Worm (Caenorhabditis elegans): Measurements from ENCODE around the gene T12D8.9.

ce11 chrIII:13660123-13660522, 43.2 kb downstream of the T12D8.9 start:
- TF ChIP-seq mep-1 (tag; optimal IDR thresholded peaks at IDR 0.05): no peak
- no peak for TF ChIP-seq nhr-76 (tag; optimal IDR thresholded peaks at IDR 0.05)
- no peak for TF ChIP-seq nhr-12 (tag; optimal IDR thresholded peaks at IDR 0.05)
- TF ChIP-seq unc-39 (tag; optimal IDR thresholded peaks at IDR 0.05): no peak
- no peak for TF ChIP-seq nhr-2 (tag; optimal IDR thresholded peaks at IDR 0.05)
- no peak for TF ChIP-seq ham-2 (GFP tag; optimal IDR thresholded peaks at IDR 0.05)
- TF ChIP-seq zip-8 (tag; optimal IDR thresholded peaks at IDR 0.05): no peak
- TF ChIP-seq sptf-1 (tag; optimal IDR thresholded peaks at IDR 0.05): no peak
- TF ChIP-seq snpc-4 (tag; optimal IDR thresholded peaks at IDR 0.05): no peak
- no peak for TF ChIP-seq lsy-2 (tag; optimal IDR thresholded peaks at IDR 0.05)
- TF ChIP-seq bed-3 (GFP tag; optimal IDR thresholded peaks at IDR 0.05): no peak
- no peak for TF ChIP-seq sem-2 (GFP tag; optimal IDR thresholded peaks at IDR 0.05)
- TF ChIP-seq ceh-43 (GFP tag; optimal IDR thresholded peaks at IDR 0.05): no peak
- no peak for TF ChIP-seq unc-62 (GFP tag; optimal IDR thresholded peaks at IDR 0.05)

All from whole organism, mixed stage, embryonic.